Fruit fly (Drosophila melanogaster) whole organism, embryonic: Measurements from ENCODE around the gene CG14154.

Source experiments
- B-H2 ChIP-seq: fragments of 200-800 bp; sonication (Bioruptor generic); optimal IDR thresholded peaks from 2 replicates; lab custom pipeline; 2018; ENCODE audit warnings: missing biosample characterization, mild to moderate bottlenecking, missing genetic modification characterization
- CG11093 ChIP-seq: fragments of 200-800 bp; sonication (Bioruptor generic); IDR thresholded peaks from 3 replicates; pipeline ENCODE4 v1.3.6; 2022; ENCODE audit warnings: missing biosample characterization, missing genetic modification characterization
- CG11456 ChIP-seq: fragments of 200-800 bp; sonication (Bioruptor generic); IDR thresholded peaks from 3 replicates; pipeline ENCODE4 v1.3.6; 2022; ENCODE audit warnings: missing biosample characterization, missing genetic modification characterization
- CG12236 ChIP-seq: fragments of 200-800 bp; sonication (Bioruptor generic); optimal IDR thresholded peaks from 2 replicates; lab custom pipeline; 2016; ENCODE audit warnings: missing biosample characterization, missing genetic modification characterization
- CG12391 ChIP-seq: fragments of 200-800 bp; sonication (Bioruptor generic); optimal IDR thresholded peaks from 3 replicates; lab custom pipeline; 2018; ENCODE audit warnings: missing biosample characterization, mild to moderate bottlenecking, missing genetic modification characterization, moderate library complexity
- CG15011 ChIP-seq: fragments of 200-800 bp; sonication (Bioruptor generic); optimal IDR thresholded peaks from 3 replicates; lab custom pipeline; 2018; ENCODE audit warnings: missing biosample characterization, mild to moderate bottlenecking, missing genetic modification characterization
- CG1529 ChIP-seq: fragments of 200-800 bp; sonication (Bioruptor generic); optimal IDR thresholded peaks from 3 replicates; lab custom pipeline; 2018; ENCODE audit warnings: missing biosample characterization, missing genetic modification characterization
- CG15696 ChIP-seq: fragments of 200-800 bp; sonication (Bioruptor generic); optimal IDR thresholded peaks from 2 replicates; lab custom pipeline; 2019; ENCODE audit warnings: missing biosample characterization, mild to moderate bottlenecking, missing genetic modification characterization, moderate library complexity
- CG16863 ChIP-seq: fragments of 200-800 bp; sonication (Bioruptor generic); optimal IDR thresholded peaks from 3 replicates; lab custom pipeline; 2016; ENCODE audit warnings: missing biosample characterization, missing genetic modification characterization
- CG17186 ChIP-seq: fragments of 200-800 bp; sonication (Bioruptor generic); optimal IDR thresholded peaks from 3 replicates; lab custom pipeline; 2017; ENCODE audit warnings: missing biosample characterization, missing genetic modification reagents, missing genetic modification characterization
- CG3065 ChIP-seq: fragments of 200-800 bp; sonication (Bioruptor generic); optimal IDR thresholded peaks from 2 replicates; lab custom pipeline; 2016; ENCODE audit warnings: missing biosample characterization, missing genetic modification characterization
- CG34224 ChIP-seq: fragments of 200-800 bp; sonication (Bioruptor generic); IDR thresholded peaks from 3 replicates; pipeline ENCODE4 v1.3.6; 2022; ENCODE audit warnings: missing biosample characterization, missing genetic modification characterization; ENCODE audit not compliant: partially characterized antibody
- CG4820 ChIP-seq: fragments of 200-800 bp; sonication (Bioruptor generic); optimal IDR thresholded peaks from 3 replicates; lab custom pipeline; 2016; ENCODE audit warnings: missing biosample characterization, missing genetic modification characterization
- CG4854 ChIP-seq: fragments of 200-800 bp; sonication (Bioruptor generic); optimal IDR thresholded peaks from 2 replicates; lab custom pipeline; 2016; ENCODE audit warnings: missing biosample characterization, missing genetic modification characterization, inconsistent platforms
- CG5245 ChIP-seq: fragments of 200-800 bp; sonication (Bioruptor generic); optimal IDR thresholded peaks from 3 replicates; lab custom pipeline; 2016; ENCODE audit warnings: missing biosample characterization, missing genetic modification characterization
- CG8281 ChIP-seq: fragments of 200-800 bp; sonication (Bioruptor generic); optimal IDR thresholded peaks from 2 replicates; lab custom pipeline; 2018; ENCODE audit warnings: missing biosample characterization, mild to moderate bottlenecking, missing genetic modification characterization, moderate library complexity
- CG8765 ChIP-seq: fragments of 200-800 bp; sonication (Bioruptor generic); IDR thresholded peaks from 2 replicates; pipeline ENCODE4 v1.3.6; 2022; ENCODE audit warnings: missing biosample characterization, missing genetic modification characterization
- CG8924 ChIP-seq: fragments of 200-800 bp; optimal IDR thresholded peaks from 3 replicates; lab custom pipeline; 2019; ENCODE audit warnings: missing biosample characterization, mild to moderate bottlenecking, missing genetic modification characterization, moderate library complexity
- CG9932 ChIP-seq: fragments of 200-800 bp; sonication (Bioruptor generic); IDR thresholded peaks from 2 replicates; pipeline ENCODE4 v1.3.6; 2022; ENCODE audit warnings: missing biosample characterization, missing genetic modification characterization
- D19A ChIP-seq: fragments of 200-800 bp; optimal IDR thresholded peaks from 3 replicates; lab custom pipeline; 2019; ENCODE audit warnings: missing biosample characterization, mild to moderate bottlenecking, missing genetic modification characterization, moderate library complexity
- Gsc ChIP-seq: fragments of 200-800 bp; sonication (Bioruptor generic); IDR thresholded peaks from 2 replicates; pipeline ENCODE4 v1.3.6; 2022; ENCODE audit warnings: missing biosample characterization, missing genetic modification characterization
- H2.0 ChIP-seq: fragments of 200-800 bp; sonication (Bioruptor generic); IDR thresholded peaks from 2 replicates; pipeline ENCODE4 v1.3.6; 2022; ENCODE audit warnings: missing biosample characterization, missing genetic modification characterization
- HmgZ ChIP-seq: fragments of 200-800 bp; sonication (Bioruptor generic); optimal IDR thresholded peaks from 2 replicates; lab custom pipeline; 2018; ENCODE audit warnings: missing biosample characterization, mild to moderate bottlenecking, missing genetic modification characterization
- MESR4 ChIP-seq: fragments of 200-800 bp; sonication (Bioruptor generic); optimal IDR thresholded peaks from 2 replicates; lab custom pipeline; 2018; ENCODE audit warnings: missing biosample characterization, mild to moderate bottlenecking, missing genetic modification characterization, moderate library complexity
- Myb ChIP-seq: fragments of 200-800 bp; sonication (Bioruptor generic); optimal IDR thresholded peaks from 2 replicates; lab custom pipeline; 2016; ENCODE audit warnings: missing biosample characterization, missing genetic modification characterization
- Nf-YB ChIP-seq: fragments of 200-800 bp; sonication (Bioruptor generic); optimal IDR thresholded peaks from 3 replicates; lab custom pipeline; 2019; ENCODE audit warnings: missing biosample characterization, mild to moderate bottlenecking, missing genetic modification characterization, moderate library complexity
- Optix ChIP-seq: fragments of 200-800 bp; sonication (Bioruptor generic); IDR thresholded peaks from 3 replicates; pipeline ENCODE4 v1.3.6; 2022; ENCODE audit warnings: missing biosample characterization, missing genetic modification characterization
- Pdp1 ChIP-seq, 2 experiments: fragments of 200-800 bp; sonication (Bioruptor generic); optimal IDR thresholded peaks; 3 replicates each; lab custom pipeline; 2016; ENCODE audit warnings: missing biosample characterization in 2 of 2, missing genetic modification characterization in 2 of 2, mild to moderate bottlenecking in 1 of 2, moderate library complexity in 1 of 2
- Rx ChIP-seq: fragments of 200-800 bp; sonication (Bioruptor generic); IDR thresholded peaks from 2 replicates; pipeline ENCODE4 v1.3.6; 2022; ENCODE audit warnings: missing biosample characterization, missing genetic modification characterization
- Xrp1 ChIP-seq: fragments of 200-800 bp; sonication (Bioruptor generic); IDR thresholded peaks from 2 replicates; pipeline ENCODE4 v1.3.6; 2022; ENCODE audit warnings: missing biosample characterization, missing genetic modification characterization
- ac ChIP-seq: fragments of 200-800 bp; sonication (Bioruptor generic); optimal IDR thresholded peaks from 3 replicates; lab custom pipeline; 2017; ENCODE audit warnings: missing biosample characterization, mild to moderate bottlenecking, missing genetic modification characterization
- ato ChIP-seq: fragments of 200-800 bp; sonication (Bioruptor generic); IDR thresholded peaks from 2 replicates; pipeline ENCODE4 v1.3.6; 2022; ENCODE audit warnings: missing biosample characterization, missing genetic modification characterization; ENCODE audit not compliant: partially characterized antibody
- dan ChIP-seq: fragments of 200-800 bp; sonication (Bioruptor generic); IDR thresholded peaks from 2 replicates; pipeline ENCODE4 v1.3.6; 2022; ENCODE audit warnings: missing biosample characterization, missing genetic modification characterization
- eve ChIP-seq, 2 experiments: fragments of >200 bp; optimal IDR thresholded peaks; 2 replicates each; lab custom pipeline; 2017; ENCODE audit warnings: missing biosample characterization in 2 of 2, missing genetic modification characterization in 2 of 2
- fd102C ChIP-seq: fragments of 200-800 bp; sonication (Bioruptor generic); optimal IDR thresholded peaks from 2 replicates; lab custom pipeline; 2018; ENCODE audit warnings: missing biosample characterization, mild to moderate bottlenecking, missing genetic modification characterization, moderate library complexity
- fd3F ChIP-seq: fragments of 200-800 bp; sonication (Bioruptor generic); optimal IDR thresholded peaks from 2 replicates; lab custom pipeline; 2018; ENCODE audit warnings: missing biosample characterization, mild to moderate bottlenecking, missing genetic modification characterization, moderate library complexity
- grau ChIP-seq: fragments of 200-800 bp; optimal IDR thresholded peaks from 3 replicates; lab custom pipeline; 2019; ENCODE audit warnings: missing biosample characterization, mild to moderate bottlenecking, missing genetic modification characterization, moderate library complexity
- grn ChIP-seq: fragments of 200-800 bp; sonication (Bioruptor generic); optimal IDR thresholded peaks from 3 replicates; lab custom pipeline; 2017; ENCODE audit warnings: missing biosample characterization, missing genetic modification characterization
- kah ChIP-seq: fragments of 200-800 bp; sonication (Bioruptor generic); optimal IDR thresholded peaks from 2 replicates; lab custom pipeline; 2018; ENCODE audit warnings: missing biosample characterization, mild to moderate bottlenecking, missing genetic modification characterization
- maf-S ChIP-seq: fragments of 200-800 bp; sonication (Bioruptor generic); optimal IDR thresholded peaks from 2 replicates; lab custom pipeline; 2016; ENCODE audit warnings: missing biosample characterization, missing genetic modification characterization
- p53 ChIP-seq: fragments of 200-800 bp; sonication (Bioruptor generic); optimal IDR thresholded peaks from 2 replicates; lab custom pipeline; 2016; ENCODE audit warnings: missing biosample characterization, missing genetic modification characterization
- pum ChIP-seq: fragments of 200-800 bp; sonication (Bioruptor generic); optimal IDR thresholded peaks from 2 replicates; lab custom pipeline; 2016; ENCODE audit warnings: missing biosample characterization, missing genetic modification characterization
- run ChIP-seq: fragments of 200-800 bp; sonication (Bioruptor generic); optimal IDR thresholded peaks from 3 replicates; lab custom pipeline; 2018; ENCODE audit warnings: missing biosample characterization, mild to moderate bottlenecking, missing genetic modification characterization
- tap ChIP-seq: fragments of 200-800 bp; optimal IDR thresholded peaks from 3 replicates; lab custom pipeline; 2019; ENCODE audit warnings: missing biosample characterization, mild to moderate bottlenecking, missing genetic modification characterization, moderate library complexity
- tin ChIP-seq: fragments of 200-800 bp; sonication (Bioruptor generic); optimal IDR thresholded peaks from 3 replicates; lab custom pipeline; 2016; ENCODE audit warnings: missing biosample characterization, missing genetic modification characterization
- zen2 ChIP-seq: fragments of 200-800 bp; sonication (Bioruptor generic); IDR thresholded peaks from 3 replicates; pipeline ENCODE4 v1.3.6; 2022; ENCODE audit warnings: missing biosample characterization, missing genetic modification characterization; ENCODE audit not compliant: partially characterized antibody

CG14154 gene

DNA sequence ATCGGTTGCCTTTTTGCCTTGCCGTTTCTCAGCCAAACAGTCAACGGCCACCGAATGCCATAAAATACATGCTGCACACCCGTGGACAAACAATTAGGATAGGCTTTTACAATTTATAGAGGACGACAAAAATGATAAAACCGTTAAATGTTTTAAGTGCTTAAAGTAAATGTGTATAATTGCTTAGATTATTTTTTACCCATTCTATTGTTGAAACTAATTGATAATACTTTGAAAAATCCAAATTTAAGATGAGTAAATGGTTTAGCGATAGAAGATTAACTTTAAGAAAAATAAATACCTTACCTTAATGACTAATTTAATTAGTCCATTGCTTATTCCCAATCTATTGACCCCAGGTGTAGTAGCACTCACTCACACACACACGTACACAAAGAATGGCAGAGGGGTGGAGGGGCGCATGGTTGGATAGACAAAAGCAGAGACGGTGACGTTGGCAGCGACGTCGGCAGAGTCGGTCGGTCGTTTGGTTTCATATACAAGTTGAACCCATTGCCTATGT, 36.9 kb downstream of the CG14154 start (continued):
- TF ChIP-seq fd3F (GFP tag; lab: Kevin White, UChicago) (peak; percentile 86), maf-S (GFP tag; lab: Kevin White, UChicago) (peak; percentile 88), CG11456 (peak; percentile 87), CG9932 (GFP tag; lab: Robert Waterston, UW) (peak; percentile 87), CG4854 (GFP tag; lab: Kevin White, UChicago) (peak; percentile 88), Myb (peak; percentile 86), CG5245 (GFP tag; lab: Kevin White, UChicago) (peak; percentile 67), CG3065 (GFP tag; lab: Kevin White, UChicago) (peak; percentile 30), CG16863 (GFP tag; lab: Kevin White, UChicago) (peak; percentile 87), Optix (GFP tag; lab: Robert Waterston, UW) (no peak), eve (GFP tag; optimal IDR thresholded peaks at IDR 0.05; lab: Kevin White, UChicago) (peak in 1 of 2 experiments; percentile 94), B-H2 (GFP tag; lab: Kevin White, UChicago) (peak; percentile 84), CG12236 (GFP tag; lab: Kevin White, UChicago) (peak; percentile 67), CG11093 (GFP tag; lab: Robert Waterston, UW) (peak; percentile 92), CG4820 (GFP tag; lab: Kevin White, UChicago) (peak; percentile 86), CG1529 (GFP tag; lab: Kevin White, UChicago) (peak; percentile 91), zen2 (GFP tag; lab: Robert Waterston, UW) (no peak), CG8924 (tag; lab: Kevin White, UChicago) (peak; percentile 98), HmgZ (tag; lab: Kevin White, UChicago) (peak; percentile 94), CG34224 (peak; percentile 34; the same call in 1 of the 3 replicates), dan (GFP tag; lab: Robert Waterston, UW) (no peak; the same call in 1 of the 2 replicates), CG8281 (tag; lab: Kevin White, UChicago) (peak; percentile 76), Rx (GFP tag; lab: Robert Waterston, UW) (peak; percentile 48; the same call in 1 of the 2 replicates), kah (GFP tag; lab: Kevin White, UChicago) (peak; percentile 83), tin (GFP tag; lab: Kevin White, UChicago) (peak; percentile 89), pum (GFP tag; lab: Kevin White, UChicago) (peak; percentile 91), D19A (peak; percentile 93), grn (GFP tag; lab: Kevin White, UChicago) (peak; percentile 83), Xrp1 (GFP tag; lab: Robert Waterston, UW) (peak; percentile 97), fd102C (GFP tag; lab: Kevin White, UChicago) (peak; percentile 76), H2.0 (GFP tag; lab: Robert Waterston, UW) (peak; percentile 87), CG15011 (GFP tag; lab: Kevin White, UChicago) (peak; percentile 94), tap (tag; lab: Kevin White, UChicago) (peak; percentile 93), p53 (GFP tag; lab: Kevin White, UChicago) (peak; percentile 76), ato (no peak), Gsc (no peak), CG15696 (tag; lab: Kevin White, UChicago) (peak; percentile 92), CG17186 (GFP tag; lab: Kevin White, UChicago) (peak; percentile 2), Nf-YB (GFP tag; lab: Kevin White, UChicago) (peak; percentile 85), grau (tag; lab: Kevin White, UChicago) (peak; percentile 95), run (tag; lab: Kevin White, UChicago) (peak; percentile 96), CG12391 (tag; lab: Kevin White, UChicago) (peak; percentile 97), CG8765 (GFP tag; lab: Robert Waterston, UW) (peak; percentile 81), ac (GFP tag; lab: Kevin White, UChicago) (peak; percentile 71), MESR4 (GFP tag; lab: Kevin White, UChicago) (peak; percentile 40), Pdp1 (GFP tag; optimal IDR thresholded peaks at IDR 0.05; lab: Kevin White, UChicago) (peak; percentile 86 to 95)
